Fruit fly (Drosophila melanogaster) ovary, adult (tissue): ENCODE data around the gene Prosbeta6.

Experiments used
- CG17801 ChIP-seq: fragments of 200-800 bp; optimal IDR thresholded peaks from 2 replicates; lab custom pipeline; 2019; ENCODE audit warnings: missing biosample characterization, mild to moderate bottlenecking, missing genetic modification characterization, moderate library complexity; ENCODE audit not compliant: partially characterized antibody

Prosbeta6 gene

dm6 chr3L:16638639-16639388 is 28.6 kb upstream of the Prosbeta6 start:
- no peak for TF ChIP-seq CG17801 (GFP tag; lab: Kevin White, UChicago)

- TF ChIP-seq CG17801 (GFP tag; lab: Kevin White, UChicago): no peak
Measured at dm6 chr3L:16635566-16636210, 25.5 kb upstream of the Prosbeta6 start.

dm6 chr3L:16634529-16634928 is 24.3 kb upstream of the Prosbeta6 start:
- TF ChIP-seq CG17801 (GFP tag; lab: Kevin White, UChicago): no peak

- TF ChIP-seq CG17801 (GFP tag; lab: Kevin White, UChicago): no peak
Measured at dm6 chr3L:16634091-16634490, 23.9 kb upstream of the Prosbeta6 start.

dm6 chr3L:16631844-16632537 is 21.8 kb upstream of the Prosbeta6 start:
- no peak for TF ChIP-seq CG17801 (GFP tag; lab: Kevin White, UChicago)

dm6 chr3L:16629793-16630192 is 19.6 kb upstream of the Prosbeta6 start:
- no peak for TF ChIP-seq CG17801 (GFP tag; lab: Kevin White, UChicago)

dm6 chr3L:16626199-16626598 is 16.0 kb upstream of the Prosbeta6 start:
- TF ChIP-seq CG17801 (GFP tag; lab: Kevin White, UChicago): no peak

- TF ChIP-seq CG17801 (GFP tag; lab: Kevin White, UChicago): peak; percentile 64
Measured at dm6 chr3L:16615132-16615709, 5.0 kb upstream of the Prosbeta6 start, which contains the start of gene Mo25. Gene Mo25, minus strand, starts transcription at chr3L:16615472.

dm6 chr3L:16612972-16613371 is 2.8 kb upstream of the Prosbeta6 start:
- peak; percentile 48 for TF ChIP-seq CG17801 (GFP tag; lab: Kevin White, UChicago)

dm6 chr3L:16612152-16612551 is 1.9 kb upstream of the Prosbeta6 start, which contains the start of gene CG4101:
Gene CG4101, plus strand, starts transcription at chr3L:16612486.
- TF ChIP-seq CG17801 (GFP tag; lab: Kevin White, UChicago): peak; percentile 85

- TF ChIP-seq CG17801 (GFP tag; lab: Kevin White, UChicago): peak; percentile 16
Measured at dm6 chr3L:16609120-16609519, 1.1 kb downstream of the Prosbeta6 start, which contains the start of gene CG4098. Gene CG4098, minus strand, starts transcription at chr3L:16609347.

dm6 chr3L:16602736-16603144 is 7.5 kb downstream of the Prosbeta6 start, which contains the start of gene Arts:
Gene Arts, plus strand, starts transcription at chr3L:16602851.
- no peak for TF ChIP-seq CG17801 (GFP tag; lab: Kevin White, UChicago)

- no peak for TF ChIP-seq CG17801 (GFP tag; lab: Kevin White, UChicago)
Measured at dm6 chr3L:16594922-16595518, 15.2 kb downstream of the Prosbeta6 start, which contains the start of the genes spd-2 and Apl. Gene spd-2, minus strand, starts transcription at chr3L:16595014. Gene Apl, plus strand, starts transcription at chr3L:16595181.

- no peak for TF ChIP-seq CG17801 (GFP tag; lab: Kevin White, UChicago)
Measured at dm6 chr3L:16590860-16591259, 19.4 kb downstream of the Prosbeta6 start, which contains the start of gene tra. Gene tra, minus strand, starts transcription at chr3L:16591050.
